Fruit fly (Drosophila melanogaster) whole organism, embryonic: ENCODE data around the gene CG11000.
A peak's percentile ranks its signal among the peaks of the same experiment; 100 is the strongest.

Experiments used
- Abd-B ChIP-seq: fragments of 200-800 bp; sonication (Bioruptor generic); optimal IDR thresholded peaks from 2 replicates; lab custom pipeline; 2018; ENCODE audit warnings: missing biosample characterization, mild to moderate bottlenecking, missing genetic modification characterization, moderate library complexity
- Aef1 ChIP-seq: fragments of 200-800 bp; sonication (Bioruptor generic); IDR thresholded peaks from 3 replicates; pipeline ENCODE4 v1.3.6; 2022; ENCODE audit warnings: missing biosample characterization, missing genetic modification characterization
- B-H1 ChIP-seq: fragments of 200-800 bp; sonication (Bioruptor generic); IDR thresholded peaks from 3 replicates; pipeline ENCODE4 v1.3.6; 2022; ENCODE audit warnings: missing biosample characterization, missing genetic modification characterization
- CG11696 ChIP-seq: fragments of 200-800 bp; sonication (Bioruptor generic); IDR thresholded peaks from 2 replicates; pipeline ENCODE4 v1.3.6; 2022; ENCODE audit warnings: missing biosample characterization, missing genetic modification characterization
- CG13287 ChIP-seq: fragments of 200-800 bp; sonication (Bioruptor generic); IDR thresholded peaks from 2 replicates; pipeline ENCODE4 v1.3.6; 2022; ENCODE audit warnings: missing biosample characterization, missing genetic modification characterization; ENCODE audit not compliant: partially characterized antibody
- CG13624 ChIP-seq: fragments of 200-800 bp; sonication (Bioruptor generic); optimal IDR thresholded peaks from 2 replicates; lab custom pipeline; 2016; ENCODE audit warnings: missing biosample characterization, missing genetic modification characterization
- CG16815 ChIP-seq: fragments of 200-800 bp; sonication (Bioruptor generic); optimal IDR thresholded peaks from 3 replicates; lab custom pipeline; 2017; ENCODE audit warnings: missing biosample characterization, mild to moderate bottlenecking, missing genetic modification characterization
- CG2202 ChIP-seq: fragments of 200-800 bp; sonication (Bioruptor generic); optimal IDR thresholded peaks from 2 replicates; lab custom pipeline; 2018; ENCODE audit warnings: missing biosample characterization, mild to moderate bottlenecking, missing genetic modification characterization
- CG30020 ChIP-seq: fragments of 200-800 bp; optimal IDR thresholded peaks from 2 replicates; lab custom pipeline; 2019; ENCODE audit warnings: missing biosample characterization, mild to moderate bottlenecking, missing genetic modification characterization, moderate library complexity
- CG43689 ChIP-seq: fragments of 200-800 bp; sonication (Bioruptor generic); IDR thresholded peaks from 2 replicates; pipeline ENCODE4 v1.3.6; 2022; ENCODE audit warnings: missing biosample characterization, missing genetic modification characterization
- CG5245 ChIP-seq: fragments of 200-800 bp; sonication (Bioruptor generic); optimal IDR thresholded peaks from 3 replicates; lab custom pipeline; 2016; ENCODE audit warnings: missing biosample characterization, missing genetic modification characterization
- CG6272 ChIP-seq: fragments of 200-800 bp; sonication (Bioruptor generic); IDR thresholded peaks from 2 replicates; pipeline ENCODE4 v1.3.6; 2022; ENCODE audit warnings: missing biosample characterization, missing genetic modification characterization
- CG6791 ChIP-seq: fragments of 200-800 bp; sonication (Bioruptor generic); IDR thresholded peaks from 3 replicates; pipeline ENCODE4 v1.3.6; 2022; ENCODE audit warnings: missing biosample characterization, missing genetic modification characterization; ENCODE audit not compliant: partially characterized antibody
- CG7928 ChIP-seq: fragments of 200-800 bp; sonication (Bioruptor generic); optimal IDR thresholded peaks from 2 replicates; lab custom pipeline; 2017; ENCODE audit warnings: missing biosample characterization, mild to moderate bottlenecking, missing genetic modification characterization
- CG9215 ChIP-seq: fragments of 200-800 bp; sonication (Bioruptor generic); IDR thresholded peaks from 2 replicates; pipeline ENCODE4 v1.3.6; 2022; ENCODE audit warnings: missing biosample characterization, missing genetic modification characterization
- CG9609 ChIP-seq: fragments of 200-800 bp; sonication (Bioruptor generic); optimal IDR thresholded peaks from 3 replicates; lab custom pipeline; 2016; ENCODE audit warnings: missing biosample characterization, missing genetic modification characterization
- CG9797 ChIP-seq: fragments of 200-800 bp; sonication (Bioruptor generic); optimal IDR thresholded peaks from 3 replicates; lab custom pipeline; 2018; ENCODE audit warnings: missing biosample characterization, mild to moderate bottlenecking, missing genetic modification characterization
- CrebB ChIP-seq: fragments of 200-800 bp; sonication (Bioruptor generic); optimal IDR thresholded peaks from 3 replicates; lab custom pipeline; 2018; ENCODE audit warnings: missing biosample characterization, mild to moderate bottlenecking, missing genetic modification characterization
- Dad ChIP-seq: fragments of 200-800 bp; sonication (Bioruptor generic); optimal IDR thresholded peaks from 3 replicates; lab custom pipeline; 2016; ENCODE audit warnings: missing biosample characterization, missing genetic modification characterization
- Dbx ChIP-seq: fragments of 200-800 bp; sonication (Bioruptor generic); IDR thresholded peaks from 3 replicates; pipeline ENCODE4 v1.3.6; 2022; ENCODE audit warnings: missing biosample characterization, missing genetic modification characterization
- GATAe ChIP-seq: fragments of 200-800 bp; sonication (Bioruptor generic); conservative IDR thresholded peaks from 2 replicates; pipeline ENCODE4 v1.3.6; 2022; ENCODE audit warnings: missing biosample characterization, missing genetic modification characterization
- H15 ChIP-seq: fragments of 200-800 bp; sonication (Bioruptor generic); IDR thresholded peaks from 3 replicates; pipeline ENCODE4 v1.3.6; 2022; ENCODE audit warnings: missing biosample characterization, missing genetic modification characterization
- HLH54F ChIP-seq: fragments of 200-800 bp; sonication (Bioruptor generic); optimal IDR thresholded peaks from 3 replicates; lab custom pipeline; 2016; ENCODE audit warnings: missing biosample characterization, missing genetic modification characterization
- Lhr ChIP-seq: fragments of 200-800 bp; sonication (Bioruptor generic); optimal IDR thresholded peaks from 3 replicates; lab custom pipeline; 2017; ENCODE audit warnings: mild to moderate bottlenecking, missing biosample characterization, missing genetic modification reagents, missing genetic modification characterization
- MTF-1 ChIP-seq: fragments of 200-800 bp; sonication (Bioruptor generic); optimal IDR thresholded peaks from 2 replicates; lab custom pipeline; 2018; ENCODE audit warnings: missing biosample characterization, mild to moderate bottlenecking, missing genetic modification characterization, borderline replicate concordance
- Mad ChIP-seq: fragments of 200-800 bp; sonication (Bioruptor generic); optimal IDR thresholded peaks from 2 replicates; lab custom pipeline; 2016; ENCODE audit warnings: missing biosample characterization, missing genetic modification characterization
- Mrtf ChIP-seq: fragments of 200-800 bp; sonication (Bioruptor generic); IDR thresholded peaks from 3 replicates; pipeline ENCODE4 v1.3.6; 2022; ENCODE audit warnings: missing biosample characterization, missing genetic modification characterization
- Rfx ChIP-seq: fragments of 200-800 bp; sonication (Bioruptor generic); IDR thresholded peaks from 2 replicates; pipeline ENCODE4 v1.3.6; 2022; ENCODE audit warnings: missing biosample characterization, missing genetic modification characterization
- Sox102F ChIP-seq: fragments of 200-800 bp; sonication (Bioruptor generic); optimal IDR thresholded peaks from 2 replicates; lab custom pipeline; 2018; ENCODE audit warnings: missing biosample characterization, mild to moderate bottlenecking, missing genetic modification characterization, moderate library complexity
- Sry-δ ChIP-seq: fragments of 200-800 bp; sonication (Bioruptor generic); optimal IDR thresholded peaks from 2 replicates; lab custom pipeline; 2016; ENCODE audit warnings: missing biosample characterization, missing genetic modification characterization
- ab ChIP-seq: fragments of 200-800 bp; sonication (Bioruptor generic); optimal IDR thresholded peaks from 2 replicates; lab custom pipeline; 2016; ENCODE audit warnings: missing biosample characterization, missing genetic modification characterization
- ci ChIP-seq: fragments of 200-800 bp; sonication (Bioruptor generic); IDR thresholded peaks from 3 replicates; pipeline ENCODE4 v1.3.6; 2022; ENCODE audit warnings: missing biosample characterization, missing genetic modification characterization
- dm ChIP-seq: fragments of 200-800 bp; sonication (Bioruptor generic); optimal IDR thresholded peaks from 3 replicates; lab custom pipeline; 2016; ENCODE audit warnings: missing biosample characterization, missing genetic modification characterization
- gsb-n ChIP-seq: fragments of 200-800 bp; sonication (Bioruptor generic); optimal IDR thresholded peaks from 3 replicates; lab custom pipeline; 2018; ENCODE audit warnings: missing biosample characterization, mild to moderate bottlenecking, missing genetic modification characterization
- hb ChIP-seq: fragments of 200-800 bp; sonication (Bioruptor generic); IDR thresholded peaks from 3 replicates; pipeline ENCODE4 v1.3.6; 2022; ENCODE audit warnings: missing biosample characterization, missing genetic modification characterization; ENCODE audit not compliant: partially characterized antibody
- her ChIP-seq: fragments of 200-800 bp; sonication (Bioruptor generic); optimal IDR thresholded peaks from 2 replicates; lab custom pipeline; 2016; ENCODE audit warnings: missing biosample characterization, missing genetic modification characterization
- ind ChIP-seq: fragments of 200-800 bp; sonication (Bioruptor generic); optimal IDR thresholded peaks from 3 replicates; lab custom pipeline; 2016; ENCODE audit warnings: missing biosample characterization, missing genetic modification characterization
- jumu ChIP-seq: fragments of 200-800 bp; sonication (Bioruptor generic); optimal IDR thresholded peaks from 3 replicates; lab custom pipeline; 2016; ENCODE audit warnings: missing biosample characterization, missing genetic modification characterization
- onecut ChIP-seq: fragments of 200-800 bp; sonication (Bioruptor generic); IDR thresholded peaks from 2 replicates; pipeline ENCODE4 v1.3.6; 2022; ENCODE audit warnings: missing biosample characterization, missing genetic modification characterization
- pita ChIP-seq: fragments of 200-800 bp; sonication (Bioruptor generic); optimal IDR thresholded peaks from 2 replicates; lab custom pipeline; 2017; ENCODE audit warnings: missing biosample characterization, mild to moderate bottlenecking, missing genetic modification characterization
- pum ChIP-seq: fragments of 200-800 bp; sonication (Bioruptor generic); optimal IDR thresholded peaks from 2 replicates; lab custom pipeline; 2016; ENCODE audit warnings: missing biosample characterization, missing genetic modification characterization
- sc ChIP-seq, 3 experiments: fragments of >200 bp in 2 of 3; fragments of 200-800 bp in 1 of 3; sonication (Bioruptor generic) in 1 of 3; optimal IDR thresholded peaks; 2 replicates in 2 of 3; 3 replicates in 1 of 3; lab custom pipeline; 2017; ENCODE audit warnings: mild to moderate bottlenecking in 1 of 3, missing biosample characterization in 1 of 3, missing genetic modification characterization in 1 of 3, missing genetic modification reagents in 1 of 3
- sd ChIP-seq: fragments of 200-800 bp; sonication (Bioruptor generic); optimal IDR thresholded peaks from 3 replicates; lab custom pipeline; 2018; ENCODE audit warnings: missing biosample characterization, mild to moderate bottlenecking, missing genetic modification characterization, moderate library complexity
- sens ChIP-seq: fragments of 200-800 bp; sonication (Bioruptor generic); peaks from one replicate; lab custom pipeline; 2016; ENCODE audit warnings: missing biosample characterization, missing genetic modification characterization
- sr ChIP-seq: fragments of 200-800 bp; sonication (Bioruptor generic); IDR thresholded peaks from 3 replicates; pipeline ENCODE4 v1.3.6; 2022; ENCODE audit warnings: missing biosample characterization, missing genetic modification characterization
- stc ChIP-seq: fragments of 200-800 bp; sonication (Bioruptor generic); IDR thresholded peaks from 2 replicates; pipeline ENCODE4 v1.3.6; 2022; ENCODE audit warnings: missing biosample characterization, missing genetic modification characterization
- stwl ChIP-seq: fragments of 200-800 bp; sonication (Bioruptor generic); optimal IDR thresholded peaks from 3 replicates; lab custom pipeline; 2018; ENCODE audit warnings: missing biosample characterization, mild to moderate bottlenecking, missing genetic modification characterization, moderate library complexity
- tin ChIP-seq: fragments of 200-800 bp; sonication (Bioruptor generic); optimal IDR thresholded peaks from 3 replicates; lab custom pipeline; 2016; ENCODE audit warnings: missing biosample characterization, missing genetic modification characterization
- zen2 ChIP-seq: fragments of 200-800 bp; sonication (Bioruptor generic); IDR thresholded peaks from 3 replicates; pipeline ENCODE4 v1.3.6; 2022; ENCODE audit warnings: missing biosample characterization, missing genetic modification characterization; ENCODE audit not compliant: partially characterized antibody
- zfh1 ChIP-seq: fragments of 200-800 bp; sonication (Bioruptor generic); IDR thresholded peaks from 3 replicates; pipeline ENCODE4 v1.3.6; 2022; ENCODE audit warnings: missing biosample characterization, missing genetic modification characterization

Gene CG11000

dm6 chr3R:5862032-5862641, 60.0 kb downstream of the CG11000 start, which contains the start of gene CG2017 (continued):
- TF ChIP-seq CG13624 (GFP tag; lab: Kevin White, UChicago) (peak; percentile 69), CG5245 (GFP tag; lab: Kevin White, UChicago) (peak; percentile 34), onecut (GFP tag; lab: Robert Waterston, UW) (peak; percentile 18; the same call in 1 of the 2 replicates), Dad (GFP tag; lab: Kevin White, UChicago) (peak; percentile 73), CG16815 (no peak), her (GFP tag; lab: Kevin White, UChicago) (peak; percentile 52), sd (tag; lab: Kevin White, UChicago) (peak; percentile 34), CG9609 (peak; percentile 57), CG9215 (GFP tag; lab: Robert Waterston, UW) (0 out of 2 replicates have a peak, but pooled peaks have one; percentile 6), CG6791 (GFP tag; lab: Robert Waterston, UW) (peak; percentile 66), HLH54F (GFP tag; lab: Kevin White, UChicago) (peak; percentile 71), MTF-1 (no peak), CG2202 (tag; lab: Kevin White, UChicago) (no peak), Sry-δ (GFP tag; lab: Kevin White, UChicago) (peak; percentile 54), gsb-n (peak; percentile 42), Sox102F (peak; percentile 11), CG7928 (GFP tag; lab: Kevin White, UChicago) (peak; percentile 44), Mad (GFP tag; lab: Kevin White, UChicago) (peak; percentile 57), zfh1 (peak; percentile 45; the same call in 1 of the 3 replicates), hb (no peak), ind (GFP tag; lab: Kevin White, UChicago) (peak; percentile 25), Aef1 (GFP tag; lab: Robert Waterston, UW) (no peak), CG6272 (GFP tag; lab: Robert Waterston, UW) (0 out of 2 replicates have a peak, but pooled peaks have one; percentile 18), Abd-B (peak; percentile 55), Rfx (GFP tag; lab: Robert Waterston, UW) (peak; percentile 79), sc (optimal IDR thresholded peaks at IDR 0.05; lab: Kevin White, UChicago) (no peak), sc (GFP tag; optimal IDR thresholded peaks at IDR 0.05; lab: Kevin White, UChicago) (no peak), jumu (GFP tag; lab: Kevin White, UChicago) (peak; percentile 61), ci (GFP tag; lab: Robert Waterston, UW) (peak; percentile 71; the same call in 2 of the 3 replicates), ab (peak; percentile 19), dm (GFP tag; lab: Kevin White, UChicago) (peak; percentile 75), Mrtf (GFP tag; lab: Robert Waterston, UW) (no peak), CrebB (peak; percentile 32), CG11696 (GFP tag; lab: Robert Waterston, UW) (no peak), pum (GFP tag; lab: Kevin White, UChicago) (peak; percentile 33), CG13287 (GFP tag; lab: Robert Waterston, UW) (peak; percentile 61), stwl (tag; lab: Kevin White, UChicago) (peak; percentile 96), Lhr (GFP tag; lab: Kevin White, UChicago) (peak; percentile 82), sr (0 out of 3 replicates have a peak, but pooled peaks have one; percentile 7), sens (GFP tag; lab: Kevin White, UChicago) (peak; percentile 82), CG43689 (GFP tag; lab: Robert Waterston, UW) (no peak), GATAe (GFP tag; lab: Robert Waterston, UW) (no peak), Dbx (GFP tag; lab: Robert Waterston, UW) (peak; percentile 75), H15 (GFP tag; lab: Robert Waterston, UW) (peak; percentile 35; the same call in 1 of the 3 replicates), stc (GFP tag; lab: Robert Waterston, UW) (peak; percentile 36; the same call in 1 of the 2 replicates), zen2 (no peak), CG9797 (GFP tag; lab: Kevin White, UChicago) (peak; percentile 83), tin (peak; percentile 50), pita (no peak), CG30020 (tag; lab: Kevin White, UChicago) (no peak), B-H1 (no peak)
